Fruit fly (Drosophila melanogaster) whole organism, embryonic: ENCODE measurements around the gene Faa.

ENCODE experiments used
- Bdp1 ChIP-seq: fragments of 200-800 bp; sonication (Bioruptor generic); optimal IDR thresholded peaks from 3 replicates; lab custom pipeline; 2016; ENCODE audit warnings: missing biosample characterization, missing genetic modification characterization
- Blimp-1 ChIP-seq: fragments of 200-800 bp; sonication (Bioruptor generic); optimal IDR thresholded peaks from 3 replicates; lab custom pipeline; 2018; ENCODE audit warnings: missing biosample characterization, missing genetic modification characterization, mild to moderate bottlenecking, moderate library complexity, missing genetic modification reagents
- CG12104 ChIP-seq: fragments of 200-800 bp; sonication (Bioruptor generic); optimal IDR thresholded peaks from 3 replicates; lab custom pipeline; 2016; ENCODE audit warnings: missing biosample characterization, missing genetic modification characterization
- CG12391 ChIP-seq: fragments of 200-800 bp; sonication (Bioruptor generic); optimal IDR thresholded peaks from 3 replicates; lab custom pipeline; 2018; ENCODE audit warnings: missing biosample characterization, mild to moderate bottlenecking, missing genetic modification characterization, moderate library complexity
- CG15514 ChIP-seq: fragments of 200-800 bp; sonication (Bioruptor generic); optimal IDR thresholded peaks from 3 replicates; lab custom pipeline; 2017; ENCODE audit warnings: missing biosample characterization, missing genetic modification characterization, mild to moderate bottlenecking, moderate library complexity, missing genetic modification reagents
- CG16815 ChIP-seq: fragments of 200-800 bp; sonication (Bioruptor generic); optimal IDR thresholded peaks from 3 replicates; lab custom pipeline; 2017; ENCODE audit warnings: missing biosample characterization, mild to moderate bottlenecking, missing genetic modification characterization
- CG17359 ChIP-seq: fragments of 200-800 bp; sonication (Bioruptor generic); optimal IDR thresholded peaks from 3 replicates; lab custom pipeline; 2018; ENCODE audit warnings: missing biosample characterization, mild to moderate bottlenecking, missing genetic modification characterization, moderate library complexity
- CG17912 ChIP-seq: fragments of 200-800 bp; sonication (Bioruptor generic); optimal IDR thresholded peaks from 2 replicates; lab custom pipeline; 2018; ENCODE audit warnings: missing biosample characterization, mild to moderate bottlenecking, missing genetic modification characterization
- CG18476 ChIP-seq: fragments of 200-800 bp; sonication (Bioruptor generic); optimal IDR thresholded peaks from 2 replicates; lab custom pipeline; 2016; ENCODE audit warnings: missing biosample characterization, mild to moderate bottlenecking, missing genetic modification characterization
- CG30431 ChIP-seq: fragments of 200-800 bp; sonication (Bioruptor generic); optimal IDR thresholded peaks from 2 replicates; lab custom pipeline; 2017; ENCODE audit warnings: missing biosample characterization, missing genetic modification characterization
- CG3065 ChIP-seq: fragments of 200-800 bp; sonication (Bioruptor generic); optimal IDR thresholded peaks from 2 replicates; lab custom pipeline; 2016; ENCODE audit warnings: missing biosample characterization, missing genetic modification characterization
- CG3163 ChIP-seq: fragments of 200-800 bp; sonication (Bioruptor generic); optimal IDR thresholded peaks from 3 replicates; lab custom pipeline; 2016; ENCODE audit warnings: missing biosample characterization, missing genetic modification characterization
- CG5180 ChIP-seq: fragments of 200-800 bp; sonication (Bioruptor generic); optimal IDR thresholded peaks from 3 replicates; lab custom pipeline; 2017; ENCODE audit warnings: missing biosample characterization, missing genetic modification characterization, mild to moderate bottlenecking, moderate library complexity, missing genetic modification reagents
- CG6175 ChIP-seq: fragments of 200-800 bp; sonication (Bioruptor generic); IDR thresholded peaks from 3 replicates; pipeline ENCODE4 v1.3.6; 2022; ENCODE audit warnings: missing biosample characterization, missing genetic modification characterization
- CG6765 ChIP-seq: fragments of 200-800 bp; sonication (Bioruptor generic); optimal IDR thresholded peaks from 3 replicates; lab custom pipeline; 2017; ENCODE audit warnings: missing biosample characterization, mild to moderate bottlenecking, missing genetic modification characterization
- CG6813 ChIP-seq: fragments of 200-800 bp; sonication (Bioruptor generic); optimal IDR thresholded peaks from 2 replicates; lab custom pipeline; 2017; ENCODE audit warnings: missing biosample characterization, missing genetic modification characterization, mild to moderate bottlenecking, moderate library complexity, missing genetic modification reagents
- CG6854 ChIP-seq: fragments of 200-800 bp; sonication (Bioruptor generic); optimal IDR thresholded peaks from 3 replicates; lab custom pipeline; 2017; ENCODE audit warnings: missing biosample characterization, mild to moderate bottlenecking, missing genetic modification characterization
- CG7271 ChIP-seq: fragments of 200-800 bp; sonication (Bioruptor generic); optimal IDR thresholded peaks from 2 replicates; lab custom pipeline; 2018; ENCODE audit warnings: missing biosample characterization, mild to moderate bottlenecking, missing genetic modification characterization, moderate library complexity
- CG7987 ChIP-seq: fragments of 200-800 bp; sonication (Bioruptor generic); optimal IDR thresholded peaks from 2 replicates; lab custom pipeline; 2018; ENCODE audit warnings: missing biosample characterization, mild to moderate bottlenecking, missing genetic modification characterization, moderate library complexity
- CG8089 ChIP-seq: fragments of 200-800 bp; sonication (Bioruptor generic); optimal IDR thresholded peaks from 3 replicates; lab custom pipeline; 2016; ENCODE audit warnings: missing biosample characterization, missing genetic modification characterization
- CG9437 ChIP-seq: fragments of 200-800 bp; sonication (Bioruptor generic); optimal IDR thresholded peaks from 2 replicates; lab custom pipeline; 2018; ENCODE audit warnings: missing biosample characterization, mild to moderate bottlenecking, missing genetic modification characterization
- E2f2 ChIP-seq: fragments of 200-800 bp; sonication (Bioruptor generic); IDR thresholded peaks from 2 replicates; pipeline ENCODE4 v1.3.6; 2022; ENCODE audit warnings: missing biosample characterization, missing genetic modification characterization
- ERR ChIP-seq: fragments of 200-800 bp; sonication (Bioruptor generic); optimal IDR thresholded peaks from 2 replicates; lab custom pipeline; 2016; ENCODE audit warnings: missing biosample characterization, missing genetic modification characterization
- NK7.1 ChIP-seq: fragments of 200-800 bp; sonication (Bioruptor generic); optimal IDR thresholded peaks from 3 replicates; lab custom pipeline; 2016; ENCODE audit warnings: missing biosample characterization, missing genetic modification characterization
- Oli ChIP-seq: fragments of 200-800 bp; sonication (Bioruptor generic); optimal IDR thresholded peaks from 2 replicates; lab custom pipeline; 2018; ENCODE audit warnings: missing biosample characterization, mild to moderate bottlenecking, missing genetic modification characterization, moderate library complexity
- Optix ChIP-seq: fragments of 200-800 bp; sonication (Bioruptor generic); IDR thresholded peaks from 3 replicates; pipeline ENCODE4 v1.3.6; 2022; ENCODE audit warnings: missing biosample characterization, missing genetic modification characterization
- Ravus ChIP-seq: fragments of 200-800 bp; sonication (Bioruptor generic); IDR thresholded peaks from 2 replicates; pipeline ENCODE4 v1.3.6; 2022; ENCODE audit warnings: missing biosample characterization, missing genetic modification characterization
- Rfx ChIP-seq: fragments of 200-800 bp; sonication (Bioruptor generic); IDR thresholded peaks from 2 replicates; pipeline ENCODE4 v1.3.6; 2022; ENCODE audit warnings: missing biosample characterization, missing genetic modification characterization
- Side ChIP-seq: fragments of 200-800 bp; sonication (Bioruptor generic); optimal IDR thresholded peaks from 2 replicates; lab custom pipeline; 2016; ENCODE audit warnings: missing biosample characterization, missing genetic modification characterization
- Trl ChIP-seq, 3 experiments: fragments of >200 bp in 2 of 3; fragments of 200-800 bp in 1 of 3; sonication (Bioruptor generic) in 1 of 3; optimal IDR thresholded peaks; 2 replicates in 1 of 3; 3 replicates in 2 of 3; lab custom pipeline; 2016 to 2017; ENCODE audit warnings: missing biosample characterization in 1 of 3, missing genetic modification characterization in 1 of 3
- YL-1 ChIP-seq: fragments of 200-800 bp; sonication (Bioruptor generic); optimal IDR thresholded peaks from 3 replicates; lab custom pipeline; 2017; ENCODE audit warnings: missing biosample characterization, mild to moderate bottlenecking, missing genetic modification characterization
- ara ChIP-seq: fragments of 200-800 bp; sonication (Bioruptor generic); IDR thresholded peaks from 2 replicates; pipeline ENCODE4 v1.3.6; 2022; ENCODE audit warnings: missing biosample characterization, missing genetic modification characterization
- chn ChIP-seq: fragments of 200-800 bp; sonication (Bioruptor generic); optimal IDR thresholded peaks from 2 replicates; lab custom pipeline; 2016; ENCODE audit warnings: missing biosample characterization, missing genetic modification characterization
- crp ChIP-seq, 2 experiments: fragments of 200-800 bp; sonication (Bioruptor generic); optimal IDR thresholded peaks; 2 replicates in 1 of 2; 3 replicates in 1 of 2; lab custom pipeline; 2017; ENCODE audit warnings: missing biosample characterization in 2 of 2, missing genetic modification characterization in 2 of 2, mild to moderate bottlenecking in 1 of 2, moderate library complexity in 1 of 2
- dmrt99B ChIP-seq: fragments of 200-800 bp; sonication (Bioruptor generic); optimal IDR thresholded peaks from 2 replicates; lab custom pipeline; 2018; ENCODE audit warnings: missing biosample characterization, mild to moderate bottlenecking, missing genetic modification characterization, moderate library complexity
- en ChIP-seq: fragments of 200-800 bp; sonication (Bioruptor generic); optimal IDR thresholded peaks from 2 replicates; lab custom pipeline; 2016; ENCODE audit warnings: missing biosample characterization, missing genetic modification characterization
- fd64A ChIP-seq: fragments of 200-800 bp; sonication (Bioruptor generic); optimal IDR thresholded peaks from 3 replicates; lab custom pipeline; 2018; ENCODE audit warnings: missing biosample characterization, mild to moderate bottlenecking, missing genetic modification characterization
- gro ChIP-seq: fragments of 200-800 bp; sonication (Bioruptor generic); optimal IDR thresholded peaks from 2 replicates; lab custom pipeline; 2016; ENCODE audit warnings: missing biosample characterization, missing genetic modification characterization
- insv ChIP-seq, 2 experiments: fragments of 200-800 bp; sonication (Bioruptor generic); optimal IDR thresholded peaks; 3 replicates each; lab custom pipeline; 2016 to 2018; ENCODE audit warnings: missing biosample characterization in 2 of 2, missing genetic modification characterization in 2 of 2
- mld ChIP-seq: fragments of 200-800 bp; sonication (Bioruptor generic); IDR thresholded peaks from 3 replicates; pipeline ENCODE4 v1.3.6; 2022; ENCODE audit warnings: missing biosample characterization, missing genetic modification characterization; ENCODE audit not compliant: partially characterized antibody
- nerfin-2 ChIP-seq: fragments of 200-800 bp; sonication (Bioruptor generic); IDR thresholded peaks from 2 replicates; pipeline ENCODE4 v1.3.6; 2022; ENCODE audit warnings: missing biosample characterization, missing genetic modification characterization; ENCODE audit not compliant: partially characterized antibody
- phol ChIP-seq: fragments of 200-800 bp; sonication (Bioruptor generic); optimal IDR thresholded peaks from 3 replicates; lab custom pipeline; 2018; ENCODE audit warnings: missing biosample characterization, mild to moderate bottlenecking, missing genetic modification characterization, moderate library complexity
- ranshi ChIP-seq: fragments of 200-800 bp; sonication (Bioruptor generic); IDR thresholded peaks from 2 replicates; pipeline ENCODE4 v1.3.6; 2022; ENCODE audit warnings: missing biosample characterization, missing genetic modification characterization
- ro ChIP-seq: fragments of 200-800 bp; sonication (Bioruptor generic); IDR thresholded peaks from 2 replicates; pipeline ENCODE4 v1.3.6; 2022; ENCODE audit warnings: missing biosample characterization, missing genetic modification characterization
- row ChIP-seq: fragments of 200-800 bp; sonication (Bioruptor generic); IDR thresholded peaks from 3 replicates; pipeline ENCODE4 v1.3.6; 2022; ENCODE audit warnings: missing biosample characterization, missing genetic modification characterization
- sim ChIP-seq: fragments of 200-800 bp; sonication (Bioruptor generic); IDR thresholded peaks from 2 replicates; pipeline ENCODE4 v1.3.6; 2022; ENCODE audit warnings: missing biosample characterization, missing genetic modification characterization
- wdn ChIP-seq: fragments of 200-800 bp; sonication (Bioruptor generic); IDR thresholded peaks from 2 replicates; pipeline ENCODE4 v1.3.6; 2022; ENCODE audit warnings: missing biosample characterization, missing genetic modification characterization
- wor ChIP-seq: fragments of 200-800 bp; sonication (Bioruptor generic); IDR thresholded peaks from 2 replicates; pipeline ENCODE4 v1.3.6; 2022; ENCODE audit warnings: missing biosample characterization, missing genetic modification characterization

The Faa gene

DNA sequence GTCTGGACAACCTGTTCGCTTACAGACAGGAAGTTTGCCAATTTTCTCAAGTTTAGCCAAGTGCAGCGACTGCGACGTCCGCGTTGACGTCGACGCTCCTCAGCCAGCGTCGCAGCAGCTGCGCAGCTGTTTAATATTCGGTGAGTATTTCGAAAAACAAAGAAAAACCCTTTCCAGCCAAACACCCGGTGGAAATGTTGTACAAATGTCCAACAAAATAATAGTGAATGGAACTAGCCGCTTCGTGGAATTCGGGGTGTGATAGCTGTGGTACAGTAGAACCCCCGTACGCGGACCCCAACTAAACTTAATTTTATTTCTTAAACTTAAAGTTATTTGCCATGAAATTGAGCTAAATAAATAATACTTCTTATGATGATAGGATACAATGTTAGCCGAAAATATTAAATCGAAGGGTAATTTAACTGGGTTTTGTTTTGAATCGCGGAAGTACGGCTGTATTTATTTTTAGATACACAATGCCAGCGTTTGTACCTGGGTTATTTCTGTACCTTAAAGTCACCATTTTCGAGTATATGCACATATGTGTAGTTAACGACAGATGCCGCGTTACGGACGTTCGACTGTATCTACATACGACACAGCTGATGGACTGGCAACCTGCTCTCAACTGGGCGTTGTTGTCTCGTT, 35.2 kb upstream of the Faa start (continued):
- TF ChIP-seq E2f2 (GFP tag; lab: Robert Waterston, UW), result 0 out of 2 replicates have a peak, but pooled peaks have one; percentile 29
- TF ChIP-seq CG6765 (GFP tag; lab: Kevin White, UChicago), result peak; percentile 58
- peak; percentile 63 for TF ChIP-seq wdn
- peak; percentile 60 for TF ChIP-seq Side (GFP tag; lab: Kevin White, UChicago)
- TF ChIP-seq CG17912, result no peak
- peak; percentile 69 for TF ChIP-seq Rfx
- TF ChIP-seq CG7271 (tag; lab: Kevin White, UChicago), result peak; percentile 7
- TF ChIP-seq CG8089 (GFP tag; lab: Kevin White, UChicago), result peak; percentile 34
- peak; percentile 90 for TF ChIP-seq dmrt99B (tag; lab: Kevin White, UChicago)
- peak; percentile 64; the same call in 1 of the 2 replicates for TF ChIP-seq ara (GFP tag; lab: Robert Waterston, UW)
- 0 out of 2 replicates have a peak, but pooled peaks have one; percentile 35 for TF ChIP-seq wor (GFP tag; lab: Robert Waterston, UW)
- no peak for TF ChIP-seq Ravus (GFP tag; lab: Robert Waterston, UW)
- TF ChIP-seq phol, result peak; percentile 81
- peak; percentile 83 for TF ChIP-seq Oli (tag; lab: Kevin White, UChicago)
- peak; percentile 5 for TF ChIP-seq CG6854 (GFP tag; lab: Kevin White, UChicago)
- peak; percentile 82 for TF ChIP-seq CG12104 (GFP tag; lab: Kevin White, UChicago)
- peak; percentile 5 for TF ChIP-seq fd64A
- peak; percentile 68 for TF ChIP-seq CG5180 (GFP tag; lab: Kevin White, UChicago)
- TF ChIP-seq Optix (GFP tag; lab: Robert Waterston, UW), result peak; percentile 15; the same call in 1 of the 3 replicates
- no peak for TF ChIP-seq CG7987 (GFP tag; lab: Kevin White, UChicago)
- peak; percentile 42 for TF ChIP-seq CG18476 (GFP tag; lab: Kevin White, UChicago)
- peak; percentile 74 for TF ChIP-seq CG9437
- peak; percentile 89 for TF ChIP-seq row
- peak; percentile 73 for TF ChIP-seq CG17359
- peak; percentile 58 for TF ChIP-seq chn (GFP tag; lab: Kevin White, UChicago)
- TF ChIP-seq ERR (GFP tag; lab: Kevin White, UChicago), result no peak
- peak in 1 of 2 experiments; percentile 26 for TF ChIP-seq insv (GFP tag; optimal IDR thresholded peaks at IDR 0.05; lab: Kevin White, UChicago)
- peak; percentile 32; the same call in 1 of the 2 replicates for TF ChIP-seq ro (GFP tag; lab: Robert Waterston, UW)
- TF ChIP-seq nerfin-2 (GFP tag; lab: Robert Waterston, UW), result no peak
- peak; percentile 32 for TF ChIP-seq gro (GFP tag; lab: Kevin White, UChicago)
- no peak for TF ChIP-seq en (GFP tag; lab: Kevin White, UChicago)
- TF ChIP-seq CG3065 (GFP tag; lab: Kevin White, UChicago), result no peak
- TF ChIP-seq CG6813 (GFP tag; lab: Kevin White, UChicago), result peak; percentile 45
- peak; percentile 81 for TF ChIP-seq CG12391 (tag; lab: Kevin White, UChicago)
- TF ChIP-seq mld, result no peak
- TF ChIP-seq crp (GFP tag; optimal IDR thresholded peaks at IDR 0.05; lab: Kevin White, UChicago), result peak in 1 of 2 experiments; percentile 60
- no peak for TF ChIP-seq Trl (optimal IDR thresholded peaks at IDR 0.05; lab: Kevin White, UChicago)
- TF ChIP-seq Trl (GFP tag; optimal IDR thresholded peaks at IDR 0.05; lab: Kevin White, UChicago), result peak; percentile 62
- TF ChIP-seq ranshi (GFP tag; lab: Robert Waterston, UW), result 0 out of 2 replicates have a peak, but pooled peaks have one; percentile 36
- no peak for TF ChIP-seq YL-1 (GFP tag; lab: Kevin White, UChicago)
- 0 out of 3 replicates have a peak, but pooled peaks have one; percentile 41 for TF ChIP-seq CG6175 (GFP tag; lab: Robert Waterston, UW)
- peak; percentile 71 for TF ChIP-seq sim
- peak; percentile 70 for TF ChIP-seq NK7.1 (GFP tag; lab: Kevin White, UChicago)
- peak; percentile 69 for TF ChIP-seq CG30431 (GFP tag; lab: Kevin White, UChicago)
- no peak for TF ChIP-seq CG3163 (GFP tag; lab: Kevin White, UChicago)
- TF ChIP-seq CG16815 (GFP tag; lab: Kevin White, UChicago), result peak; percentile 71
- TF ChIP-seq Bdp1 (GFP tag; lab: Kevin White, UChicago), result peak; percentile 21
- peak; percentile 51 for TF ChIP-seq CG15514
- peak; percentile 66 for TF ChIP-seq Blimp-1 (GFP tag; lab: Kevin White, UChicago)
